Worm (Caenorhabditis elegans) whole organism, young adult: ENCODE data around the gene F35B3.3.

Experiments used
- attf-6 ChIP-seq: fragments of 200-800 bp; sonication (Bioruptor generic); IDR thresholded peaks from 2 replicates; pipeline ENCODE4 v1.3.6; 2022; ENCODE audit warnings: missing genetic modification reagents, missing genetic modification characterization, missing compliant biosample characterization
- bed-1 ChIP-seq: fragments of 200-800 bp; sonication (Bioruptor generic); IDR thresholded peaks from 2 replicates; pipeline ENCODE4 v1.3.6; 2022; ENCODE audit warnings: missing genetic modification reagents, missing genetic modification characterization, missing compliant biosample characterization
- ccch-3 ChIP-seq: fragments of 200-800 bp; sonication (Bioruptor generic); optimal IDR thresholded peaks from 2 replicates; lab custom pipeline; 2018; ENCODE audit warnings: mild to moderate bottlenecking, missing genetic modification characterization, missing compliant biosample characterization
- dpl-1 ChIP-seq: fragments of 150-350 bp; optimal IDR thresholded peaks from 2 replicates; lab custom pipeline; 2014; ENCODE audit warnings: missing biosample characterization, missing genetic modification reagents, missing genetic modification characterization
- efl-1 ChIP-seq: fragments of 150-350 bp; optimal IDR thresholded peaks from 2 replicates; lab custom pipeline; 2014; ENCODE audit warnings: missing biosample characterization, missing genetic modification reagents, missing genetic modification characterization
- egl-18 ChIP-seq: fragments of 200-800 bp; sonication (Bioruptor generic); IDR thresholded peaks from 2 replicates; pipeline ENCODE4 v1.3.6; 2022; ENCODE audit warnings: missing genetic modification reagents, missing genetic modification characterization, missing compliant biosample characterization
- rpc-1 ChIP-seq, 2 experiments: fragments of 150-350 bp in 1 of 2; sonication (generic microtip) in 1 of 2; optimal IDR thresholded peaks; 2 replicates each; lab custom pipeline; 2014 to 2018; ENCODE audit warnings: missing biosample characterization in 1 of 2, missing genetic modification characterization in 1 of 2, missing genetic modification reagents in 1 of 2, missing genotype in 1 of 2
- tbp1 ChIP-seq: fragments of 200-800 bp; sonication (Bioruptor generic); optimal IDR thresholded peaks from 2 replicates; lab custom pipeline; 2018; ENCODE audit warnings: mild to moderate bottlenecking, missing genetic modification characterization, missing compliant biosample characterization
- unc-62 ChIP-seq: fragments of 150-350 bp; optimal IDR thresholded peaks from 2 replicates; lab custom pipeline; 2014; ENCODE audit warnings: missing biosample characterization, missing genetic modification reagents, missing genetic modification characterization
- ztf-28 ChIP-seq: fragments of 200-800 bp; sonication (Bioruptor generic); IDR thresholded peaks from 2 replicates; pipeline ENCODE4 v1.3.6; 2022; ENCODE audit warnings: missing genetic modification reagents, missing genetic modification characterization, missing compliant biosample characterization

DNA sequence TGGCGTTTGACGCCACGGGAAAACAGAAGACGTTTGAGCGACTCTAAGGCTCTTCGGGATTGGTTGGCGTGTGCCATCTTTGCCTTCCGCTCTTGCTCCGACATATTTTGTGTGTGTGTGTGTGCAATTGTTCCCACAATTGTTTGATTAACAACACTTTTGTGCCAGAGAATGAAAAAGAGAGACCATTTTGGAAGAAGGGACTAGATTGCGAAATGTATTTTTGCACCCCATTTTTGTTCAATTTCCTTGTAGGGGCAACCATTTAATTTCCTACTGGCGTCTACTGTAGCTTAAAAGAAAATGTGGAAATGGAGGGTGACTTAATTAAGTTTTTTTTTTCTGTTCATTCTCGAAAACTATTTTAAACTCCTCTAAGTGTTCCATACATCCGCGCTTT is 11.1 kb upstream of the F35B3.3 start:
- no peak for TF ChIP-seq ztf-28 (GFP tag; lab: Robert Waterston, UW)
- no peak for TF ChIP-seq dpl-1 (GFP tag; lab: Kevin White, UChicago)
- no peak for TF ChIP-seq rpc-1 (optimal IDR thresholded peaks at IDR 0.05; lab: Kevin White, UChicago)
- no peak for TF ChIP-seq rpc-1 (tag; optimal IDR thresholded peaks at IDR 0.05; lab: Kevin White, UChicago)
- TF ChIP-seq attf-6 (GFP tag; lab: Robert Waterston, UW): no peak
- TF ChIP-seq unc-62 (GFP tag; lab: Kevin White, UChicago): no peak
- TF ChIP-seq efl-1 (GFP tag; lab: Kevin White, UChicago): no peak
- TF ChIP-seq tbp1: no peak
- no peak for TF ChIP-seq egl-18 (GFP tag; lab: Robert Waterston, UW)
- TF ChIP-seq bed-1: no peak
- no peak for TF ChIP-seq ccch-3 (GFP tag; lab: Kevin White, UChicago)
